Worm (Caenorhabditis elegans) whole organism, late embryonic: ENCODE results near the gene col-142.

ENCODE experiments used
- C08G9.2 ChIP-seq: sonication (generic microtip); optimal IDR thresholded peaks from 2 replicates; lab custom pipeline; 2016; ENCODE audit warnings: mild to moderate bottlenecking, missing genetic modification characterization, moderate library complexity, missing compliant biosample characterization
- C38D4.7 ChIP-seq: fragments of 200-800 bp; sonication (Bioruptor generic); optimal IDR thresholded peaks from 2 replicates; lab custom pipeline; 2018; ENCODE audit warnings: mild to moderate bottlenecking, missing genetic modification characterization, moderate library complexity, missing compliant biosample characterization
- F13H6.1 ChIP-seq: sonication (generic microtip); optimal IDR thresholded peaks from 2 replicates; lab custom pipeline; 2016; ENCODE audit warnings: missing genetic modification characterization, missing compliant biosample characterization
- K02D7.2 ChIP-seq: sonication (generic microtip); optimal IDR thresholded peaks from 2 replicates; lab custom pipeline; 2017; ENCODE audit warnings: mild to moderate bottlenecking, missing genetic modification characterization, missing compliant biosample characterization
- ahr-1 ChIP-seq: sonication (generic microtip); optimal IDR thresholded peaks from 2 replicates; lab custom pipeline; 2016; ENCODE audit warnings: missing genetic modification characterization, missing compliant biosample characterization
- ceh-19 ChIP-seq: fragments of 200-800 bp; sonication (Bioruptor generic); optimal IDR thresholded peaks from 2 replicates; lab custom pipeline; 2018; ENCODE audit warnings: mild to moderate bottlenecking, missing genetic modification characterization, missing compliant biosample characterization
- ceh-2 ChIP-seq: sonication (generic microtip); optimal IDR thresholded peaks from 2 replicates; lab custom pipeline; 2016; ENCODE audit warnings: missing genotype, missing genetic modification characterization, missing compliant biosample characterization
- ceh-24 ChIP-seq: sonication (generic microtip); optimal IDR thresholded peaks from 2 replicates; lab custom pipeline; 2016; ENCODE audit warnings: mild to moderate bottlenecking, missing genetic modification characterization, missing compliant biosample characterization
- ceh-30 ChIP-seq: fragments of 150-350 bp; optimal IDR thresholded peaks from 2 replicates; lab custom pipeline; 2014; ENCODE audit warnings: missing biosample characterization, missing genetic modification characterization
- ceh-34 ChIP-seq: sonication (generic microtip); optimal IDR thresholded peaks from 2 replicates; lab custom pipeline; 2016; ENCODE audit warnings: mild to moderate bottlenecking, missing genetic modification characterization, missing compliant biosample characterization
- ceh-45 ChIP-seq: fragments of 200-800 bp; sonication (Bioruptor generic); IDR thresholded peaks from 2 replicates; pipeline ENCODE4 v1.3.6; 2022; ENCODE audit warnings: missing genetic modification reagents, missing genetic modification characterization, missing compliant biosample characterization
- ceh-48 ChIP-seq: sonication (generic microtip); optimal IDR thresholded peaks from 2 replicates; lab custom pipeline; 2016; ENCODE audit warnings: missing genetic modification characterization, inconsistent platforms, missing compliant biosample characterization
- ceh-6 ChIP-seq: fragments of 200-800 bp; sonication (Bioruptor generic); optimal IDR thresholded peaks from 2 replicates; lab custom pipeline; 2018; ENCODE audit warnings: mild to moderate bottlenecking, missing genetic modification characterization, missing compliant biosample characterization
- ceh-9 ChIP-seq: sonication (generic microtip); optimal IDR thresholded peaks from 2 replicates; lab custom pipeline; 2016; ENCODE audit warnings: mild to moderate bottlenecking, missing genetic modification characterization, inconsistent platforms, missing compliant biosample characterization
- che-1 ChIP-seq: sonication (generic microtip); optimal IDR thresholded peaks from 2 replicates; lab custom pipeline; 2016; ENCODE audit warnings: mild to moderate bottlenecking, missing genetic modification characterization, missing compliant biosample characterization
- elt-4 ChIP-seq: sonication (generic microtip); optimal IDR thresholded peaks from 2 replicates; lab custom pipeline; 2016; ENCODE audit warnings: missing genetic modification characterization, missing compliant biosample characterization
- ets-4 ChIP-seq: sonication (generic microtip); optimal IDR thresholded peaks from 2 replicates; lab custom pipeline; 2016; ENCODE audit warnings: missing genetic modification characterization, missing compliant biosample characterization
- fkh-10 ChIP-seq: fragments of 150-350 bp; optimal IDR thresholded peaks from 2 replicates; lab custom pipeline; 2014; ENCODE audit warnings: missing biosample characterization, missing genetic modification reagents, missing genetic modification characterization
- gmeb-2 ChIP-seq: sonication (generic microtip); optimal IDR thresholded peaks from 2 replicates; lab custom pipeline; 2016; ENCODE audit warnings: missing genetic modification characterization, inconsistent platforms, missing compliant biosample characterization
- hlh-6 ChIP-seq: sonication (generic microtip); optimal IDR thresholded peaks from 2 replicates; lab custom pipeline; 2016; ENCODE audit warnings: missing genotype, missing genetic modification characterization, missing compliant biosample characterization
- hlh-8 ChIP-seq: sonication (generic microtip); optimal IDR thresholded peaks from 2 replicates; lab custom pipeline; 2016; ENCODE audit warnings: missing genotype, missing genetic modification characterization, missing compliant biosample characterization
- lin-11 ChIP-seq: fragments of 200-800 bp; sonication (Bioruptor generic); optimal IDR thresholded peaks from 2 replicates; lab custom pipeline; 2018; ENCODE audit warnings: mild to moderate bottlenecking, missing genetic modification characterization, missing compliant biosample characterization
- mec-3 ChIP-seq: sonication (generic microtip); optimal IDR thresholded peaks from 2 replicates; lab custom pipeline; 2016; ENCODE audit warnings: borderline replicate concordance, missing genetic modification characterization, missing compliant biosample characterization
- nhr-11 ChIP-seq: fragments of 150-350 bp; optimal IDR thresholded peaks from 2 replicates; lab custom pipeline; 2014; ENCODE audit warnings: missing biosample characterization, missing genetic modification characterization
- nhr-232 ChIP-seq: sonication (generic microtip); optimal IDR thresholded peaks from 2 replicates; lab custom pipeline; 2016; ENCODE audit warnings: missing genetic modification characterization, missing compliant biosample characterization
- npax-4 ChIP-seq: sonication (generic microtip); optimal IDR thresholded peaks from 2 replicates; lab custom pipeline; 2016; ENCODE audit warnings: missing genetic modification characterization, missing compliant biosample characterization
- pag-3 ChIP-seq: sonication (generic microtip); optimal IDR thresholded peaks from 2 replicates; lab custom pipeline; 2016; ENCODE audit warnings: missing compliant biosample characterization, missing genetic modification characterization, borderline replicate concordance
- pat-9 ChIP-seq: fragments of 200-800 bp; sonication (Bioruptor generic); optimal IDR thresholded peaks from 2 replicates; lab custom pipeline; 2018; ENCODE audit warnings: mild to moderate bottlenecking, missing genetic modification characterization, moderate library complexity, missing compliant biosample characterization
- pax-1 ChIP-seq: fragments of 150-350 bp; optimal IDR thresholded peaks from 2 replicates; lab custom pipeline; 2014; ENCODE audit warnings: missing biosample characterization, missing genetic modification characterization
- pros-1 ChIP-seq: fragments of 150-350 bp; optimal IDR thresholded peaks from 2 replicates; lab custom pipeline; 2014; ENCODE audit warnings: missing biosample characterization, missing genetic modification reagents, missing genetic modification characterization
- ref-2 ChIP-seq: sonication (generic microtip); optimal IDR thresholded peaks from 2 replicates; lab custom pipeline; 2016; ENCODE audit warnings: missing genetic modification characterization, missing compliant biosample characterization
- rnt-1 ChIP-seq: sonication (generic microtip); optimal IDR thresholded peaks from 2 replicates; lab custom pipeline; 2016; ENCODE audit warnings: missing genetic modification characterization, missing compliant biosample characterization
- sdc-2 ChIP-seq: sonication (generic microtip); optimal IDR thresholded peaks from 2 replicates; lab custom pipeline; 2016; ENCODE audit warnings: missing genotype, missing genetic modification characterization, missing compliant biosample characterization
- sox-2 ChIP-seq: fragments of 200-800 bp; sonication (Bioruptor generic); IDR thresholded peaks from 2 replicates; pipeline ENCODE4 v1.3.6; 2022; ENCODE audit warnings: missing genetic modification reagents, missing genetic modification characterization, missing compliant biosample characterization
- sox-4 ChIP-seq: sonication (generic microtip); optimal IDR thresholded peaks from 2 replicates; lab custom pipeline; 2017; ENCODE audit warnings: mild to moderate bottlenecking, missing genetic modification characterization, inconsistent platforms, missing compliant biosample characterization
- syd-9 ChIP-seq: sonication (generic microtip); optimal IDR thresholded peaks from 2 replicates; lab custom pipeline; 2016; ENCODE audit warnings: mild to moderate bottlenecking, missing genetic modification characterization, moderate library complexity, missing compliant biosample characterization
- tbx-7 ChIP-seq: sonication (generic microtip); optimal IDR thresholded peaks from 2 replicates; lab custom pipeline; 2016; ENCODE audit warnings: missing genotype, missing genetic modification characterization, missing compliant biosample characterization
- ttx-3 ChIP-seq: sonication (generic microtip); optimal IDR thresholded peaks from 2 replicates; lab custom pipeline; 2016; ENCODE audit warnings: missing genetic modification reagents, missing genetic modification characterization, missing compliant biosample characterization
- unc-42 ChIP-seq: sonication (generic microtip); optimal IDR thresholded peaks from 2 replicates; lab custom pipeline; 2016; ENCODE audit warnings: missing genotype, missing genetic modification characterization, missing compliant biosample characterization

Gene col-142

DNA sequence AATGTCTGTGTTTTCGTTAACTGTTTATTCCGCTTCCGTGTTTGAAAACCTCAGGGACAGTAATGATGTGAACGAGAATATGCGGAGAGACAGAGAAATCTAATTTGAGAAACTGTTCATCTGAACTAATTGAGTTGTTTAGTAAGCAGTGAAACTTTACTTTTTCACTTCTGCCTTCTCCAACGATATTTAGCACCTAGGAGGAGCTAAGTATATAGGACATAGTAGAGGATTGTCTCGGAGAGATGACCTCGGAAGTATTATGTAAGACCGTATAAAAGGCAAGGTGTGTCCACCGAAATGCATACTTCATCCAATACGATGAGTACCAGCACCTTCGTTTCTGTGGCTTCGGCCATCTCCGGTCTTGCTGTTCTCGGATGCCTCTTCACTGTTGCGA is 1.6 kb upstream of the col-142 start, which contains the start of gene col-141:
TSS of gene col-141 (plus strand) at position 301 of the 400 bp plus-strand sequence.
- no peak for TF ChIP-seq nhr-232 (tag; lab: Kevin White, UChicago)
- no peak for TF ChIP-seq ceh-48 (tag; lab: Kevin White, UChicago)
- TF ChIP-seq pag-3 (tag; lab: Kevin White, UChicago): no peak
- no peak for TF ChIP-seq sdc-2 (tag; lab: Kevin White, UChicago)
- no peak for TF ChIP-seq C38D4.7 (GFP tag; lab: Kevin White, UChicago)
- no peak for TF ChIP-seq hlh-8 (tag; lab: Kevin White, UChicago)

DNA sequence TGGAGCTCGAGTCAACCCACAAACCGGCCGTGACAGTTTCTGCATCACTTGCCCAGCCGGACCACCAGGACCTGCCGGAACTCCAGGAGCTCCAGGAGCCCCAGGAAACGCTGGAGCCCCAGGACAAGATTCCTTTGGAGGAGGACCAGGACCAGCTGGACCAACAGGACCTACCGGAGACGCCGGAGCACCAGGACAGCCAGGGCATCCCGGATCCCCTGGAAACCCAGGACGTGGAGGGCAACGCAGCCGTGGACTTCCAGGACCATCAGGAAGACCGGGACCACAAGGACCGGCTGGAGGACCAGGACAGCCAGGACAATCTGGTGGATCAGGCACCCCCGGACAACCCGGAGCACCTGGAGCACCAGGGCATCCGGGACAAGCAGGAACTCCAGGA is 902 bp upstream of the col-142 start:
- TF ChIP-seq sox-4 (tag; lab: Kevin White, UChicago) (peak; percentile 9), hlh-6 (peak; percentile 18), tbx-7 (tag; lab: Kevin White, UChicago) (peak; percentile 24), syd-9 (no peak)
- TF ChIP-seq, all 69 proteins: peak for 3

DNA sequence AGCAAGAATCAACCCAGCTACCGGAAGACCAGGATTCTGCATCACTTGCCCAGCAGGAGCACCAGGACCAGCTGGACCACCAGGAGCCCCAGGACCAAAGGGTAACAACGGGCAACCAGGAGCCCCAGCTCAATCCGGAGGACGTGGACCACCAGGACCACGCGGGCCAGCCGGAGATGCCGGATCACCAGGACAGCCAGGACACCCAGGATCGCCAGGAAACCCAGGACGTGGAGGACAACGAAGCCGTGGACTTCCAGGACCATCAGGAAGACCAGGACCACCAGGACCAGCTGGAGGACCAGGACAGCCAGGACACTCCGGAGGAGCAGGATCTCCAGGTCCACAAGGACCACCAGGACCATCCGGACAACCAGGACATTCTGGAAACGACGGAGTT is 562 bp downstream of the col-142 start:
- no peak for TF ChIP-seq sdc-2 (tag; lab: Kevin White, UChicago)
- no peak for TF ChIP-seq ceh-48 (tag; lab: Kevin White, UChicago)
- no peak for TF ChIP-seq K02D7.2 (tag; lab: Kevin White, UChicago)
- no peak for TF ChIP-seq npax-4 (tag; lab: Kevin White, UChicago)
- no peak for TF ChIP-seq ceh-19 (GFP tag; lab: Kevin White, UChicago)
- no peak for TF ChIP-seq ceh-2 (tag; lab: Kevin White, UChicago)
- no peak for TF ChIP-seq pat-9 (tag; lab: Kevin White, UChicago)
- no peak for TF ChIP-seq F13H6.1 (tag; lab: Kevin White, UChicago)
- no peak for TF ChIP-seq elt-4 (tag; lab: Kevin White, UChicago)

DNA sequence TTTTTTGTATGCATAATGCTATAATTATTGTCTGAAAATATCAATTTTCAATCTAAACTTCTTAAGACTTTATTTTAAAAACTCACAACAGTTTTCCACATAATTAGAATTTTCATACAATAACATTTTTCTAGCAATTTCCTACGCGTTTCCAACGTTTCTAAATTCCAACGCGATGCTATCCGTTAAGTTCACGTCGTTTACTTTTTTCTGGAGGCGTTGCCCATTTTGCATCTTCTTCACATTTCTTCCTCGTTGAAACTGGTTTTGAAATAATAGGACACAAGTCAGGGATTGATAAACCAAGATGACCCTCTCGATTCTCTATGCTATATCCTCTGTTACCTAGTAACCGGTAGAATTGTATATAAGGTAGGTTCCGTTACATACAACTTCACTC is 4.3 kb downstream of the col-142 start, which contains the start of the genes T15B7.14 and col-143:
TSS of gene T15B7.14 (minus strand) at position 101 of the 400 bp plus-strand sequence.
TSS of gene col-143 (plus strand) at position 394 of the 400 bp plus-strand sequence.
- TF ChIP-seq ceh-30 (tag; lab: Kevin White, UChicago) (no peak), ceh-2 (tag; lab: Kevin White, UChicago) (no peak), sox-2 (GFP tag; lab: Robert Waterston, UW) (no peak), npax-4 (tag; lab: Kevin White, UChicago) (no peak), pros-1 (tag; lab: Kevin White, UChicago) (no peak), fkh-10 (no peak), F13H6.1 (tag; lab: Kevin White, UChicago) (no peak), elt-4 (tag; lab: Kevin White, UChicago) (no peak), che-1 (tag; lab: Kevin White, UChicago) (no peak), pax-1 (tag; lab: Kevin White, UChicago) (no peak), nhr-11 (tag; lab: Kevin White, UChicago) (no peak), ceh-6 (GFP tag; lab: Kevin White, UChicago) (no peak)

DNA sequence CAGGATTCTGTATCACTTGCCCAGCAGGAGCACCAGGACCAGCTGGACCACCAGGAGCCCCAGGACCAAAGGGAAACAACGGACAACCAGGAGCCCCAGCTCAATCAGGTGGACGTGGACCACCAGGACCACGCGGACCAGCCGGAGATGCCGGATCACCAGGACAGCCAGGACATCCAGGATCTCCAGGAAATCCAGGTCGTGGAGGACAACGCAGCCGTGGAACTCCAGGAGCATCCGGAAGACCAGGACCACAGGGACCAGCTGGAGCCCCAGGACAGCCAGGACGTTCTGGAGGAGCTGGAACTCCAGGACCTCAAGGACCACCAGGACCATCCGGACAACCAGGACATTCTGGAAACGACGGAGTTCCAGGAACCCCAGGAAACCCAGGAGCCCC is 5.1 kb downstream of the col-142 start:
- TF ChIP-seq lin-11 (tag; lab: Kevin White, UChicago) (no peak), che-1 (tag; lab: Kevin White, UChicago) (no peak), mec-3 (tag; lab: Kevin White, UChicago) (no peak), ceh-24 (tag; lab: Kevin White, UChicago) (no peak), ceh-45 (no peak), unc-42 (no peak), rnt-1 (tag; lab: Kevin White, UChicago) (no peak), ceh-34 (tag; lab: Kevin White, UChicago) (no peak), C08G9.2 (tag; lab: Kevin White, UChicago) (no peak), hlh-8 (tag; lab: Kevin White, UChicago) (no peak), ref-2 (tag; lab: Kevin White, UChicago) (no peak), ahr-1 (no peak), ttx-3 (no peak), F13H6.1 (tag; lab: Kevin White, UChicago) (no peak), ceh-9 (no peak), ceh-19 (GFP tag; lab: Kevin White, UChicago) (no peak), ets-4 (tag; lab: Kevin White, UChicago) (no peak), K02D7.2 (tag; lab: Kevin White, UChicago) (no peak), gmeb-2 (tag; lab: Kevin White, UChicago) (no peak), pat-9 (tag; lab: Kevin White, UChicago) (no peak)
